Fruit fly (Drosophila melanogaster) S2 (cell line): ENCODE data around the gene CG43229.

Experiments used
- CG8478 ChIP-seq: fragments of >200 bp; optimal IDR thresholded peaks from 2 replicates; lab custom pipeline; 2018
- CTCF ChIP-seq, 2 experiments: fragments of >200 bp; optimal IDR thresholded peaks; 2 replicates each; lab custom pipeline; 2018

dm6 chrX:18140932-18141587 lies 2.7 kb downstream of the CG43229 start:
- no peak for TF ChIP-seq CTCF (optimal IDR thresholded peaks at IDR 0.05; lab: Kevin White, UChicago)
- TF ChIP-seq CG8478 (lab: Kevin White, UChicago): no peak
